Fruit fly (Drosophila melanogaster) whole organism, embryonic: ENCODE data around the gene Wdr33.

Experiments
- CG10321 ChIP-seq: fragments of 200-800 bp; sonication (Bioruptor generic); IDR thresholded peaks from 2 replicates; pipeline ENCODE4 v1.3.6; 2022; ENCODE audit warnings: missing biosample characterization, missing genetic modification characterization
- CG10366 ChIP-seq: fragments of 200-800 bp; sonication (Bioruptor generic); IDR thresholded peaks from 2 replicates; pipeline ENCODE4 v1.3.6; 2022; ENCODE audit warnings: missing biosample characterization, missing genetic modification characterization
- CG10565 ChIP-seq: fragments of 200-800 bp; sonication (Bioruptor generic); optimal IDR thresholded peaks from 3 replicates; lab custom pipeline; 2016; ENCODE audit warnings: missing biosample characterization, mild to moderate bottlenecking, missing genetic modification characterization
- CG11085 ChIP-seq: fragments of 200-800 bp; sonication (Bioruptor generic); IDR thresholded peaks from 2 replicates; pipeline ENCODE4 v1.3.6; 2022; ENCODE audit warnings: missing biosample characterization, missing genetic modification characterization
- CG11398 ChIP-seq: fragments of 200-800 bp; sonication (Bioruptor generic); optimal IDR thresholded peaks from 2 replicates; lab custom pipeline; 2016; ENCODE audit warnings: missing biosample characterization, missing genetic modification characterization
- CG12155 ChIP-seq: fragments of 200-800 bp; sonication (Bioruptor generic); optimal IDR thresholded peaks from 3 replicates; lab custom pipeline; 2016; ENCODE audit warnings: missing biosample characterization, missing genetic modification characterization
- CG12942 ChIP-seq: fragments of 200-800 bp; sonication (Bioruptor generic); optimal IDR thresholded peaks from 3 replicates; lab custom pipeline; 2016; ENCODE audit warnings: missing biosample characterization, missing genetic modification characterization
- CG14014 ChIP-seq: fragments of 200-800 bp; sonication (Bioruptor generic); IDR thresholded peaks from 2 replicates; pipeline ENCODE4 v1.3.6; 2022; ENCODE audit warnings: missing biosample characterization, missing genetic modification characterization
- CG14050 ChIP-seq: fragments of 200-800 bp; sonication (Bioruptor generic); IDR thresholded peaks from 3 replicates; pipeline ENCODE4 v1.3.6; 2022; ENCODE audit warnings: missing biosample characterization, missing genetic modification characterization
- CG14860 ChIP-seq: fragments of 200-800 bp; sonication (Bioruptor generic); IDR thresholded peaks from 3 replicates; pipeline ENCODE4 v1.3.6; 2022; ENCODE audit warnings: missing biosample characterization, missing genetic modification characterization; ENCODE audit not compliant: partially characterized antibody
- CG17385 ChIP-seq: fragments of 200-800 bp; sonication (Bioruptor generic); optimal IDR thresholded peaks from 3 replicates; lab custom pipeline; 2018; ENCODE audit warnings: missing biosample characterization, mild to moderate bottlenecking, missing genetic modification characterization
- CG18599 ChIP-seq: fragments of 200-800 bp; sonication (Bioruptor generic); optimal IDR thresholded peaks from 3 replicates; lab custom pipeline; 2017; ENCODE audit warnings: missing biosample characterization, missing genetic modification characterization, mild to moderate bottlenecking, moderate library complexity, missing genetic modification reagents
- CG18764 ChIP-seq: fragments of 200-800 bp; sonication (Bioruptor generic); optimal IDR thresholded peaks from 3 replicates; lab custom pipeline; 2016; ENCODE audit warnings: missing biosample characterization, missing genetic modification characterization
- CG34224 ChIP-seq: fragments of 200-800 bp; sonication (Bioruptor generic); IDR thresholded peaks from 3 replicates; pipeline ENCODE4 v1.3.6; 2022; ENCODE audit warnings: missing biosample characterization, missing genetic modification characterization; ENCODE audit not compliant: partially characterized antibody
- CG3838 ChIP-seq: fragments of 200-800 bp; sonication (Bioruptor generic); optimal IDR thresholded peaks from 3 replicates; lab custom pipeline; 2016; ENCODE audit warnings: missing biosample characterization, missing genetic modification characterization
- CG3847 ChIP-seq: fragments of 200-800 bp; sonication (Bioruptor generic); IDR thresholded peaks from 2 replicates; pipeline ENCODE4 v1.3.6; 2022; ENCODE audit warnings: missing biosample characterization, missing genetic modification characterization
- CG4282 ChIP-seq: fragments of 200-800 bp; sonication (Bioruptor generic); optimal IDR thresholded peaks from 2 replicates; lab custom pipeline; 2016; ENCODE audit warnings: missing biosample characterization, missing genetic modification characterization
- CG43689 ChIP-seq: fragments of 200-800 bp; sonication (Bioruptor generic); IDR thresholded peaks from 2 replicates; pipeline ENCODE4 v1.3.6; 2022; ENCODE audit warnings: missing biosample characterization, missing genetic modification characterization
- CG4854 ChIP-seq: fragments of 200-800 bp; sonication (Bioruptor generic); optimal IDR thresholded peaks from 2 replicates; lab custom pipeline; 2016; ENCODE audit warnings: missing biosample characterization, missing genetic modification characterization, inconsistent platforms
- CG8290 ChIP-seq, 3 experiments: fragments of 200-800 bp; sonication (Bioruptor generic); optimal IDR thresholded peaks; 2 replicates each; lab custom pipeline; 2016 to 2019; ENCODE audit warnings: missing biosample characterization in 3 of 3, missing genetic modification characterization in 3 of 3, mild to moderate bottlenecking in 2 of 3, moderate library complexity in 1 of 3
- CkIIα-i1 ChIP-seq: fragments of 200-800 bp; sonication (Bioruptor generic); IDR thresholded peaks from 2 replicates; pipeline ENCODE4 v1.3.6; 2022; ENCODE audit warnings: missing biosample characterization, missing genetic modification characterization
- D19B ChIP-seq: fragments of 200-800 bp; sonication (Bioruptor generic); optimal IDR thresholded peaks from 2 replicates; lab custom pipeline; 2017; ENCODE audit warnings: missing biosample characterization, mild to moderate bottlenecking, missing genetic modification characterization
- Dip2 ChIP-seq: fragments of 200-800 bp; sonication (Bioruptor generic); IDR thresholded peaks from 2 replicates; pipeline ENCODE4 v1.3.6; 2022; ENCODE audit warnings: missing biosample characterization, missing genetic modification characterization
- Dll ChIP-seq: fragments of 200-800 bp; sonication (Bioruptor generic); IDR thresholded peaks from 4 replicates; pipeline ENCODE4 v1.3.6; 2022; ENCODE audit warnings: missing biosample characterization, missing genetic modification characterization; ENCODE audit not compliant: partially characterized antibody
- Dp ChIP-seq: fragments of 200-800 bp; sonication (Bioruptor generic); optimal IDR thresholded peaks from 2 replicates; lab custom pipeline; 2018; ENCODE audit warnings: missing biosample characterization, mild to moderate bottlenecking, missing genetic modification characterization, moderate library complexity
- Fer3 ChIP-seq: fragments of 200-800 bp; sonication (Bioruptor generic); optimal IDR thresholded peaks from 2 replicates; lab custom pipeline; 2018; ENCODE audit warnings: missing biosample characterization, mild to moderate bottlenecking, missing genetic modification characterization, moderate library complexity
- Meics ChIP-seq: fragments of 200-800 bp; sonication (Bioruptor generic); optimal IDR thresholded peaks from 2 replicates; lab custom pipeline; 2017; ENCODE audit warnings: missing biosample characterization, mild to moderate bottlenecking, missing genetic modification characterization
- Sry-δ ChIP-seq: fragments of 200-800 bp; sonication (Bioruptor generic); optimal IDR thresholded peaks from 2 replicates; lab custom pipeline; 2016; ENCODE audit warnings: missing biosample characterization, missing genetic modification characterization
- Ssrp ChIP-seq: fragments of 200-800 bp; sonication (Bioruptor generic); optimal IDR thresholded peaks from 2 replicates; lab custom pipeline; 2018; ENCODE audit warnings: missing biosample characterization, mild to moderate bottlenecking, missing genetic modification characterization, moderate library complexity
- Taf1 ChIP-seq: fragments of 200-800 bp; sonication (Bioruptor generic); IDR thresholded peaks from 2 replicates; pipeline ENCODE4 v1.3.6; 2022; ENCODE audit warnings: missing biosample characterization, missing genetic modification characterization
- Xrp1 ChIP-seq: fragments of 200-800 bp; sonication (Bioruptor generic); IDR thresholded peaks from 2 replicates; pipeline ENCODE4 v1.3.6; 2022; ENCODE audit warnings: missing biosample characterization, missing genetic modification characterization
- ase ChIP-seq: fragments of 200-800 bp; sonication (Bioruptor generic); IDR thresholded peaks from 3 replicates; pipeline ENCODE4 v1.3.6; 2022; ENCODE audit warnings: missing biosample characterization, missing genetic modification characterization
- dm ChIP-seq: fragments of 200-800 bp; sonication (Bioruptor generic); optimal IDR thresholded peaks from 3 replicates; lab custom pipeline; 2016; ENCODE audit warnings: missing biosample characterization, missing genetic modification characterization
- ems ChIP-seq: fragments of 200-800 bp; sonication (Bioruptor generic); optimal IDR thresholded peaks from 3 replicates; lab custom pipeline; 2016; ENCODE audit warnings: missing biosample characterization, missing genetic modification characterization
- gsb ChIP-seq: fragments of 200-800 bp; sonication (Bioruptor generic); IDR thresholded peaks from 2 replicates; pipeline ENCODE4 v1.3.6; 2022; ENCODE audit warnings: missing biosample characterization, missing genetic modification characterization
- hb ChIP-seq: fragments of 200-800 bp; sonication (Bioruptor generic); IDR thresholded peaks from 3 replicates; pipeline ENCODE4 v1.3.6; 2022; ENCODE audit warnings: missing biosample characterization, missing genetic modification characterization; ENCODE audit not compliant: partially characterized antibody
- lov ChIP-seq, 2 experiments: fragments of 200-800 bp in 1 of 2; fragments of >200 bp in 1 of 2; sonication (Bioruptor generic) in 1 of 2; IDR thresholded peaks in 1 of 2; optimal IDR thresholded peaks in 1 of 2; 2 replicates in 1 of 2; 3 replicates in 1 of 2; pipeline versions ENCODE4 v1.3.6 to Lab custom; 2017 to 2022; ENCODE audit warnings: missing biosample characterization in 1 of 2, missing genetic modification characterization in 1 of 2
- luna ChIP-seq: fragments of 200-800 bp; sonication (Bioruptor generic); optimal IDR thresholded peaks from 2 replicates; lab custom pipeline; 2016; ENCODE audit warnings: missing biosample characterization, missing genetic modification characterization
- mld ChIP-seq: fragments of 200-800 bp; sonication (Bioruptor generic); IDR thresholded peaks from 3 replicates; pipeline ENCODE4 v1.3.6; 2022; ENCODE audit warnings: missing biosample characterization, missing genetic modification characterization; ENCODE audit not compliant: partially characterized antibody
- org-1 ChIP-seq: fragments of 200-800 bp; sonication (Bioruptor generic); optimal IDR thresholded peaks from 2 replicates; lab custom pipeline; 2017; ENCODE audit warnings: missing biosample characterization, missing genetic modification characterization
- pfk ChIP-seq: fragments of 200-800 bp; sonication (Bioruptor generic); optimal IDR thresholded peaks from 2 replicates; lab custom pipeline; 2018; ENCODE audit warnings: missing biosample characterization, mild to moderate bottlenecking, missing genetic modification characterization, moderate library complexity
- pnt ChIP-seq: fragments of 200-800 bp; sonication (Bioruptor generic); optimal IDR thresholded peaks from 3 replicates; lab custom pipeline; 2016; ENCODE audit warnings: missing biosample characterization, missing genetic modification characterization
- salm ChIP-seq: fragments of 200-800 bp; sonication (Bioruptor generic); optimal IDR thresholded peaks from 2 replicates; lab custom pipeline; 2018; ENCODE audit warnings: missing biosample characterization, mild to moderate bottlenecking, missing genetic modification characterization
- slbo ChIP-seq: fragments of 200-800 bp; sonication (Bioruptor generic); IDR thresholded peaks from 2 replicates; pipeline ENCODE4 v1.3.6; 2022; ENCODE audit warnings: missing biosample characterization, missing genetic modification characterization
- sna ChIP-seq: fragments of 200-800 bp; sonication (Bioruptor generic); IDR thresholded peaks from 2 replicates; pipeline ENCODE4 v1.3.6; 2022; ENCODE audit warnings: missing biosample characterization, missing genetic modification characterization; ENCODE audit not compliant: partially characterized antibody
- sug ChIP-seq: fragments of 200-800 bp; optimal IDR thresholded peaks from 2 replicates; lab custom pipeline; 2019; ENCODE audit warnings: missing biosample characterization, mild to moderate bottlenecking, missing genetic modification characterization, moderate library complexity
- twi ChIP-seq: fragments of 200-800 bp; optimal IDR thresholded peaks from 2 replicates; lab custom pipeline; 2019; ENCODE audit warnings: missing biosample characterization, mild to moderate bottlenecking, missing genetic modification characterization, moderate library complexity
- unpg ChIP-seq: fragments of 200-800 bp; sonication (Bioruptor generic); optimal IDR thresholded peaks from 3 replicates; lab custom pipeline; 2018; ENCODE audit warnings: missing biosample characterization, mild to moderate bottlenecking, missing genetic modification characterization, moderate library complexity
- zfh1 ChIP-seq: fragments of 200-800 bp; sonication (Bioruptor generic); IDR thresholded peaks from 3 replicates; pipeline ENCODE4 v1.3.6; 2022; ENCODE audit warnings: missing biosample characterization, missing genetic modification characterization

Wdr33 gene

DNA sequence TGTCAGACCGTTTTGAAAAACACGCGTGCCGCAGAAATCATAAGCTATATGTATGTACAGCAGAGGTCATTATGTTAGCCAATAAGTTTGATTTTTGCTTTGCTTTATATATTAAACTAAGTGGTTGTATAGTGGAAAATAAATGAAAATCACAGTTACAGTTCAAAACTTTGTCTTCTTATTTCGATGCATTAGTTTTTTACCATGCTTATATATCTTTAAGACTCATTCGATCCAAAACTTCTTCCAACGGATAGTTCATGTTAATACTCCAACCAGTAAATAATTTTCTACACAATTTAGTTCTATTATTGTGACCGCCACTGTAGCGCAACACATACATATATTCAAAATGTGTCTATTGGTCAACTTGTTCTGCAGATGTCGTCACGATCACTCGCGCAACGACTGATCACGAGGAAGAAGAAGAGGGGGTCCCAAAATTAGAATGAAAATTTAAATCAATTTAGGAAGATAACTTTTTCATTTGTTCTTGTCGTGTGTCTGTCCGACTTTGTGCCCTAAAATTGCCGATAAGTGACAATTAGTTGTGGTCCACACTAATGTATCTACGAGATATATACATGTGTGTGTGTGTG, 45.1 kb downstream of the Wdr33 start (continued):
- TF ChIP-seq CG12155 (GFP tag; lab: Kevin White, UChicago) = peak; percentile 36
- TF ChIP-seq CG34224 (GFP tag; lab: Robert Waterston, UW) = no peak
- TF ChIP-seq CG10321 (GFP tag; lab: Robert Waterston, UW) = no peak
- TF ChIP-seq salm = peak; percentile 24
- TF ChIP-seq CG10366 (GFP tag; lab: Robert Waterston, UW) = peak; percentile 17; the same call in 1 of the 2 replicates
- TF ChIP-seq CG14014 (GFP tag; lab: Robert Waterston, UW) = 0 out of 2 replicates have a peak, but pooled peaks have one; percentile 10
- 0 out of 3 replicates have a peak, but pooled peaks have one; percentile 56 for TF ChIP-seq zfh1 (GFP tag; lab: Robert Waterston, UW)
- TF ChIP-seq luna (GFP tag; lab: Kevin White, UChicago) = no peak
- TF ChIP-seq CG18599 = peak; percentile 64
- peak; percentile 48 for TF ChIP-seq ems (GFP tag; lab: Kevin White, UChicago)
- TF ChIP-seq Meics (GFP tag; lab: Kevin White, UChicago) = peak; percentile 68
- TF ChIP-seq CG3847 (GFP tag; lab: Robert Waterston, UW) = peak; percentile 27; the same call in 1 of the 2 replicates
- TF ChIP-seq Fer3 (tag; lab: Kevin White, UChicago) = no peak
- no peak for TF ChIP-seq CG3838 (GFP tag; lab: Kevin White, UChicago)
- TF ChIP-seq Ssrp = peak; percentile 63
- TF ChIP-seq CG12942 (GFP tag; lab: Kevin White, UChicago) = no peak
- no peak for TF ChIP-seq Taf1
- no peak for TF ChIP-seq CG14860 (GFP tag; lab: Robert Waterston, UW)
- peak; percentile 8 for TF ChIP-seq CG11398
- no peak for TF ChIP-seq sug (tag; lab: Kevin White, UChicago)
- no peak for TF ChIP-seq CG8290 (GFP tag; optimal IDR thresholded peaks at IDR 0.05; lab: Kevin White, UChicago)
- no peak for TF ChIP-seq CG8290 (tag; optimal IDR thresholded peaks at IDR 0.05; lab: Kevin White, UChicago)
- TF ChIP-seq CG18764 (GFP tag; lab: Kevin White, UChicago) = no peak
- no peak for TF ChIP-seq mld (GFP tag; lab: Robert Waterston, UW)
- TF ChIP-seq CG4854 (GFP tag; lab: Kevin White, UChicago) = no peak
- no peak for TF ChIP-seq pfk (GFP tag; lab: Kevin White, UChicago)
- peak; percentile 68; the same call in 1 of the 2 replicates for TF ChIP-seq Xrp1 (GFP tag; lab: Robert Waterston, UW)
- TF ChIP-seq hb (GFP tag; lab: Robert Waterston, UW) = no peak
- TF ChIP-seq CG10565 = no peak
- 0 out of 3 replicates have a peak, but pooled peaks have one; percentile 40 for TF ChIP-seq ase (GFP tag; lab: Robert Waterston, UW)
- no peak for TF ChIP-seq Sry-δ (GFP tag; lab: Kevin White, UChicago)
- TF ChIP-seq CG43689 (GFP tag; lab: Robert Waterston, UW) = no peak
- TF ChIP-seq slbo = peak; percentile 22; the same call in 1 of the 2 replicates
- no peak for TF ChIP-seq CG14050 (GFP tag; lab: Robert Waterston, UW)
- no peak for TF ChIP-seq gsb (GFP tag; lab: Robert Waterston, UW)
- peak; percentile 61 for TF ChIP-seq org-1 (GFP tag; lab: Kevin White, UChicago)
- TF ChIP-seq Dip2 = no peak
- no peak for TF ChIP-seq unpg (GFP tag; lab: Kevin White, UChicago)
- no peak for TF ChIP-seq twi (tag; lab: Kevin White, UChicago)
- TF ChIP-seq CG17385 (GFP tag; lab: Kevin White, UChicago) = peak; percentile 76
- no peak for TF ChIP-seq pnt (GFP tag; lab: Kevin White, UChicago)
- peak; percentile 26 for TF ChIP-seq D19B (GFP tag; lab: Kevin White, UChicago)
- TF ChIP-seq dm (GFP tag; lab: Kevin White, UChicago) = no peak
- no peak for TF ChIP-seq Dll
- TF ChIP-seq CG11085 (GFP tag; lab: Robert Waterston, UW) = no peak
- no peak for TF ChIP-seq Dp (GFP tag; lab: Kevin White, UChicago)
- no peak for TF ChIP-seq sna (GFP tag; lab: Robert Waterston, UW)
- no peak for TF ChIP-seq lov (optimal IDR thresholded peaks at IDR 0.05; lab: Kevin White, UChicago)
- no peak for TF ChIP-seq lov (GFP tag; IDR thresholded peaks at IDR 0.05; lab: Robert Waterston, UW)
- TF ChIP-seq CkIIα-i1 (GFP tag; lab: Robert Waterston, UW) = no peak
- TF ChIP-seq CG4282 (GFP tag; lab: Kevin White, UChicago) = no peak
